Worm (Caenorhabditis elegans) whole organism, young adult: ENCODE results near the gene srh-47.

Experiments used
- ceh-58 ChIP-seq: fragments of 200-800 bp; sonication (Bioruptor generic); IDR thresholded peaks from 2 replicates; pipeline ENCODE4 v1.3.6; 2022; ENCODE audit warnings: missing genetic modification characterization, missing compliant biosample characterization
- madf-6 ChIP-seq: fragments of 200-800 bp; sonication (Bioruptor generic); IDR thresholded peaks from 2 replicates; pipeline ENCODE4 v1.3.6; 2022; ENCODE audit warnings: missing genetic modification reagents, missing genetic modification characterization, missing compliant biosample characterization
- pha-4 ChIP-seq: fragments of 150-350 bp; sonication (generic microtip); optimal IDR thresholded peaks from 2 replicates; lab custom pipeline; 2014; ENCODE audit warnings: missing biosample characterization, missing genetic modification reagents, missing genetic modification characterization

- no peak for TF ChIP-seq madf-6 (GFP tag; lab: Robert Waterston, UW)
- no peak for TF ChIP-seq ceh-58
- TF ChIP-seq pha-4 (tag; lab: Kevin White, UChicago), result no peak
These were observed 33.8 kb downstream of the srh-47 start, which contains the start of gene str-116 for ce11 chrV:11266681-11267080.
